Worm (Caenorhabditis elegans) whole organism, young adult: ENCODE results near the gene ugt-48.
A peak's percentile ranks its signal among the peaks of the same experiment; 100 is the strongest.

Experiments used
- B0035.1 ChIP-seq: sonication (generic microtip); optimal IDR thresholded peaks from 2 replicates; lab custom pipeline; 2016; ENCODE audit warnings: missing genetic modification characterization, mild to moderate bottlenecking, missing compliant biosample characterization, missing genotype, missing genetic modification reagents
- C06A6.2 ChIP-seq: fragments of 200-800 bp; sonication (Bioruptor generic); conservative IDR thresholded peaks from 2 replicates; pipeline ENCODE4 v1.3.6; 2022; ENCODE audit warnings: missing genetic modification characterization, missing compliant biosample characterization
- C17E4.6 ChIP-seq: fragments of 200-800 bp; sonication (Bioruptor generic); IDR thresholded peaks from 2 replicates; pipeline ENCODE4 v1.3.6; 2022; ENCODE audit warnings: missing genetic modification reagents, missing genetic modification characterization, missing compliant biosample characterization
- D2030.7 ChIP-seq: fragments of 200-800 bp; sonication (Bioruptor generic); IDR thresholded peaks from 2 replicates; pipeline ENCODE4 v1.3.6; 2022; ENCODE audit warnings: missing genetic modification reagents, missing genetic modification characterization, missing compliant biosample characterization
- F10E7.11 ChIP-seq: sonication (generic microtip); optimal IDR thresholded peaks from 2 replicates; lab custom pipeline; 2017; ENCODE audit warnings: mild to moderate bottlenecking, missing genetic modification characterization, moderate library complexity, missing compliant biosample characterization
- F22D6.2 ChIP-seq: sonication (generic microtip); optimal IDR thresholded peaks from 2 replicates; lab custom pipeline; 2016; ENCODE audit warnings: mild to moderate bottlenecking, missing genetic modification characterization, missing compliant biosample characterization
- F33H1.4 ChIP-seq: fragments of 200-800 bp; sonication (Bioruptor generic); IDR thresholded peaks from 2 replicates; pipeline ENCODE4 v1.3.6; 2022; ENCODE audit warnings: missing genetic modification reagents, missing genetic modification characterization, missing compliant biosample characterization
- F37B4.10 ChIP-seq: fragments of 200-800 bp; sonication (Bioruptor generic); IDR thresholded peaks from 2 replicates; pipeline ENCODE4 v1.3.6; 2022; ENCODE audit warnings: missing genetic modification characterization, missing compliant biosample characterization
- K11D2.4 ChIP-seq: fragments of 200-800 bp; sonication (Bioruptor generic); IDR thresholded peaks from 2 replicates; pipeline ENCODE4 v1.3.6; 2022; ENCODE audit warnings: missing genetic modification reagents, missing genetic modification characterization, missing compliant biosample characterization
- K12H6.12 ChIP-seq: fragments of 200-800 bp; sonication (Bioruptor generic); optimal IDR thresholded peaks from 2 replicates; lab custom pipeline; 2018; ENCODE audit warnings: mild to moderate bottlenecking, missing genetic modification characterization, missing compliant biosample characterization
- T26A5.8 ChIP-seq: sonication (generic microtip); optimal IDR thresholded peaks from 2 replicates; lab custom pipeline; 2016; ENCODE audit warnings: missing genetic modification characterization, missing compliant biosample characterization
- Y53G8AR.9 ChIP-seq: fragments of 200-800 bp; sonication (Bioruptor generic); conservative IDR thresholded peaks from 2 replicates; pipeline ENCODE4 v1.3.6; 2022; ENCODE audit warnings: missing genetic modification reagents, missing genetic modification characterization, missing compliant biosample characterization
- akir-1 ChIP-seq: fragments of 200-800 bp; sonication (Bioruptor generic); optimal IDR thresholded peaks from 2 replicates; lab custom pipeline; 2018; ENCODE audit warnings: mild to moderate bottlenecking, missing genetic modification characterization, moderate library complexity, missing compliant biosample characterization
- aptf-3 ChIP-seq: fragments of 200-800 bp; sonication (Bioruptor generic); IDR thresholded peaks from 2 replicates; pipeline ENCODE4 v1.3.6; 2022; ENCODE audit warnings: missing genetic modification characterization, missing compliant biosample characterization
- atf-7 ChIP-seq: sonication (generic microtip); optimal IDR thresholded peaks from 2 replicates; lab custom pipeline; 2017; ENCODE audit warnings: mild to moderate bottlenecking, missing genetic modification characterization, missing compliant biosample characterization
- athp-1 ChIP-seq: sonication (generic microtip); optimal IDR thresholded peaks from 2 replicates; lab custom pipeline; 2017; ENCODE audit warnings: mild to moderate bottlenecking, missing genetic modification characterization, missing compliant biosample characterization
- attf-3 ChIP-seq: fragments of 200-800 bp; sonication (Bioruptor generic); conservative IDR thresholded peaks from 2 replicates; pipeline ENCODE4 v1.3.6; 2022; ENCODE audit warnings: missing genetic modification reagents, missing genetic modification characterization, missing compliant biosample characterization
- bed-2 ChIP-seq: fragments of 200-800 bp; sonication (Bioruptor generic); IDR thresholded peaks from 2 replicates; pipeline ENCODE4 v1.3.6; 2022; ENCODE audit warnings: missing genetic modification reagents, missing genetic modification characterization, missing compliant biosample characterization
- cebp-2 ChIP-seq: fragments of 200-800 bp; sonication (Bioruptor generic); IDR thresholded peaks from 2 replicates; pipeline ENCODE4 v1.3.6; 2022; ENCODE audit warnings: missing genetic modification characterization, missing compliant biosample characterization
- ceh-100 ChIP-seq: fragments of 200-800 bp; sonication (Bioruptor generic); IDR thresholded peaks from 2 replicates; pipeline ENCODE4 v1.3.6; 2022; ENCODE audit warnings: missing genetic modification reagents, missing genetic modification characterization, missing compliant biosample characterization
- ceh-40 ChIP-seq: fragments of 200-800 bp; sonication (Bioruptor generic); IDR thresholded peaks from 2 replicates; pipeline ENCODE4 v1.3.6; 2022; ENCODE audit warnings: missing genetic modification characterization, missing compliant biosample characterization
- ceh-58 ChIP-seq: fragments of 200-800 bp; sonication (Bioruptor generic); IDR thresholded peaks from 2 replicates; pipeline ENCODE4 v1.3.6; 2022; ENCODE audit warnings: missing genetic modification characterization, missing compliant biosample characterization
- die-1 ChIP-seq: sonication (generic microtip); optimal IDR thresholded peaks from 2 replicates; lab custom pipeline; 2016; ENCODE audit warnings: missing genotype, mild to moderate bottlenecking, missing genetic modification characterization, missing compliant biosample characterization
- dox-1 ChIP-seq: fragments of 200-800 bp; sonication (Bioruptor generic); IDR thresholded peaks from 2 replicates; pipeline ENCODE4 v1.3.6; 2022; ENCODE audit warnings: missing genetic modification reagents, missing genetic modification characterization, missing compliant biosample characterization
- dpl-1 ChIP-seq: fragments of 150-350 bp; optimal IDR thresholded peaks from 2 replicates; lab custom pipeline; 2014; ENCODE audit warnings: missing biosample characterization, missing genetic modification reagents, missing genetic modification characterization
- egrh-3 ChIP-seq: fragments of 200-800 bp; sonication (Bioruptor generic); IDR thresholded peaks from 2 replicates; pipeline ENCODE4 v1.3.6; 2022; ENCODE audit warnings: missing genetic modification reagents, missing genetic modification characterization, missing compliant biosample characterization
- ets-4 ChIP-seq: fragments of 200-800 bp; sonication (Bioruptor generic); optimal IDR thresholded peaks from 2 replicates; lab custom pipeline; 2018; ENCODE audit warnings: mild to moderate bottlenecking, missing genetic modification characterization, missing compliant biosample characterization
- hlh-12 ChIP-seq: sonication (generic microtip); optimal IDR thresholded peaks from 2 replicates; lab custom pipeline; 2016; ENCODE audit warnings: missing genetic modification characterization, missing compliant biosample characterization
- hlh-26 ChIP-seq: fragments of 200-800 bp; sonication (Bioruptor generic); conservative IDR thresholded peaks from 2 replicates; pipeline ENCODE4 v1.3.6; 2022; ENCODE audit warnings: missing genetic modification reagents, missing genetic modification characterization, missing compliant biosample characterization
- hrde-1 ChIP-seq: sonication (generic microtip); optimal IDR thresholded peaks from 2 replicates; lab custom pipeline; 2016; ENCODE audit warnings: missing genetic modification characterization, mild to moderate bottlenecking, missing compliant biosample characterization, moderate library complexity, missing genotype, missing genetic modification reagents, borderline replicate concordance
- lag-1 ChIP-seq: fragments of 200-800 bp; sonication (Bioruptor generic); IDR thresholded peaks from 2 replicates; pipeline ENCODE4 v1.3.6; 2022; ENCODE audit warnings: missing genetic modification reagents, missing genetic modification characterization, missing compliant biosample characterization
- let-526 ChIP-seq: fragments of 200-800 bp; sonication (Bioruptor generic); IDR thresholded peaks from 2 replicates; pipeline ENCODE4 v1.3.6; 2022; ENCODE audit warnings: missing genetic modification reagents, missing genetic modification characterization, missing compliant biosample characterization
- lin-40 ChIP-seq: sonication (generic microtip); optimal IDR thresholded peaks from 2 replicates; lab custom pipeline; 2016; ENCODE audit warnings: missing genetic modification characterization, mild to moderate bottlenecking, missing compliant biosample characterization, missing genotype, missing genetic modification reagents
- madf-6 ChIP-seq: fragments of 200-800 bp; sonication (Bioruptor generic); IDR thresholded peaks from 2 replicates; pipeline ENCODE4 v1.3.6; 2022; ENCODE audit warnings: missing genetic modification reagents, missing genetic modification characterization, missing compliant biosample characterization
- mcd-1 ChIP-seq: fragments of 200-800 bp; sonication (Bioruptor generic); IDR thresholded peaks from 2 replicates; pipeline ENCODE4 v1.3.6; 2022; ENCODE audit warnings: missing genetic modification reagents, missing genetic modification characterization, missing compliant biosample characterization
- mel-28 ChIP-seq: sonication (generic microtip); optimal IDR thresholded peaks from 2 replicates; lab custom pipeline; 2016; ENCODE audit warnings: borderline replicate concordance, mild to moderate bottlenecking, missing genetic modification characterization, missing compliant biosample characterization
- mxl-1 ChIP-seq: sonication (generic microtip); optimal IDR thresholded peaks from 2 replicates; lab custom pipeline; 2016; ENCODE audit warnings: missing genetic modification characterization, missing compliant biosample characterization
- nfya-2 ChIP-seq: fragments of 200-800 bp; sonication (Bioruptor generic); IDR thresholded peaks from 2 replicates; pipeline ENCODE4 v1.3.6; 2022; ENCODE audit warnings: missing genetic modification reagents, missing genetic modification characterization, missing compliant biosample characterization
- nhr-120 ChIP-seq: fragments of 200-800 bp; sonication (Bioruptor generic); IDR thresholded peaks from 2 replicates; pipeline ENCODE4 v1.3.6; 2022; ENCODE audit warnings: missing genetic modification characterization, missing compliant biosample characterization
- nhr-27 ChIP-seq: fragments of 200-800 bp; sonication (Bioruptor generic); optimal IDR thresholded peaks from 2 replicates; lab custom pipeline; 2018; ENCODE audit warnings: mild to moderate bottlenecking, missing genetic modification characterization, moderate library complexity, missing compliant biosample characterization
- rcor-1 ChIP-seq: fragments of 200-800 bp; sonication (Bioruptor generic); IDR thresholded peaks from 2 replicates; pipeline ENCODE4 v1.3.6; 2022; ENCODE audit warnings: missing genetic modification reagents, missing genetic modification characterization, missing compliant biosample characterization
- rec-8 ChIP-seq, 2 experiments: sonication (generic microtip); optimal IDR thresholded peaks; 2 replicates each; lab custom pipeline; 2016; ENCODE audit warnings: mild to moderate bottlenecking in 2 of 2, missing genetic modification characterization in 2 of 2, missing genetic modification reagents in 2 of 2, missing genotype in 2 of 2, missing biosample characterization in 1 of 2, missing compliant biosample characterization in 1 of 2, moderate library complexity in 1 of 2
- sdz-38 ChIP-seq: sonication (generic microtip); optimal IDR thresholded peaks from 2 replicates; lab custom pipeline; 2016; ENCODE audit warnings: missing genotype, missing genetic modification characterization, missing compliant biosample characterization
- tbx-9 ChIP-seq: sonication (generic microtip); optimal IDR thresholded peaks from 2 replicates; lab custom pipeline; 2016; ENCODE audit warnings: borderline replicate concordance, missing genetic modification characterization, inconsistent platforms, missing compliant biosample characterization
- tlf-1 ChIP-seq: fragments of 200-800 bp; sonication (Bioruptor generic); optimal IDR thresholded peaks from 2 replicates; lab custom pipeline; 2018; ENCODE audit warnings: mild to moderate bottlenecking, missing genetic modification characterization, missing compliant biosample characterization
- zfh-2 ChIP-seq: fragments of 200-800 bp; sonication (Bioruptor generic); conservative IDR thresholded peaks from 2 replicates; pipeline ENCODE4 v1.3.6; 2022; ENCODE audit warnings: missing genetic modification reagents, missing genetic modification characterization, missing compliant biosample characterization
- ztf-18 ChIP-seq: sonication (generic microtip); optimal IDR thresholded peaks from 2 replicates; lab custom pipeline; 2016; ENCODE audit warnings: missing genotype, mild to moderate bottlenecking, missing genetic modification characterization, missing compliant biosample characterization
- ztf-28 ChIP-seq: fragments of 200-800 bp; sonication (Bioruptor generic); IDR thresholded peaks from 2 replicates; pipeline ENCODE4 v1.3.6; 2022; ENCODE audit warnings: missing genetic modification reagents, missing genetic modification characterization, missing compliant biosample characterization
- ztf-6 ChIP-seq: fragments of 200-800 bp; sonication (Bioruptor generic); IDR thresholded peaks from 2 replicates; pipeline ENCODE4 v1.3.6; 2022; ENCODE audit warnings: missing genetic modification reagents, missing genetic modification characterization, missing compliant biosample characterization

ugt-48 gene

DNA sequence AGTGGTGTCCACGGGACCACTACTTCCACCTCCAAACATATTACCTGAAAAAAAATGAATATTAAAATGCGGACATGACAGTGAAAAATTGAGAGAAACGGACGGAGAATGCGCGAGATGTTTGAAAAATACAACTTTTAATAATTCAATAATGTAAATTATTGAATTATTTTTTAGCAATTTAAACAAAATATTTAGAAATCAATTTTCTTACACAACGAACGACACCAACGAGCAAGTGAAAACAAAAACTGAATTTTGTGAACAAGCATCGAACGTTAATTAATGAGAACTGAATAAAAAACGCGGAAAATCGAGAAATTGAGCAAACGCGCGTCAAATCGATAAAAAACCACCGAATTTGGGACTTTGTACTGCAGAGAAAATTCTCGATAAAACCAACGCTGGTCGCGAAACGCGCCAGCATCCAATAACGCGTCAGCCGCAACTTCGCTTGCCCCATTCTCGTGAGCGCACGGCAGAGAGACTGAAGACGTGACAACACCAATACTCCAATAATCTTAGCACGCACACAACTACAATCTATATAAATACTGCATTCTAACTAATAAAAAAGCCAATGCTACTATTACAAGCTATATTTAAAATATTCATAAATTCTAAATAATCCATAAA is 42.9 kb downstream of the ugt-48 start, which contains the start of the genes dnj-19 and nhr-47 (continued):
- TF ChIP-seq F37B4.10, result no peak
- peak; percentile 87 for TF ChIP-seq atf-7 (tag; lab: Kevin White, UChicago)
- TF ChIP-seq ztf-6 (GFP tag; lab: Robert Waterston, UW), result peak; percentile 76; the same call in 1 of the 2 replicates
- no peak for TF ChIP-seq die-1 (tag; lab: Kevin White, UChicago)
- TF ChIP-seq tbx-9 (tag; lab: Kevin White, UChicago), result no peak
- no peak for TF ChIP-seq T26A5.8
- no peak for TF ChIP-seq hlh-12 (tag; lab: Kevin White, UChicago)
- peak; percentile 73 for TF ChIP-seq K12H6.12 (tag; lab: Kevin White, UChicago)
- TF ChIP-seq K11D2.4 (GFP tag; lab: Robert Waterston, UW), result peak; percentile 90
- TF ChIP-seq mcd-1 (GFP tag; lab: Robert Waterston, UW), result peak; percentile 94
- TF ChIP-seq dpl-1, result peak; percentile 63
- TF ChIP-seq sdz-38 (tag; lab: Kevin White, UChicago), result no peak
- TF ChIP-seq zfh-2, result no peak; the same call in 1 of the 2 replicates
- no peak for TF ChIP-seq hlh-26 (GFP tag; lab: Robert Waterston, UW)
- TF ChIP-seq ceh-100 (GFP tag; lab: Robert Waterston, UW), result peak; percentile 75
- no peak for TF ChIP-seq ceh-40 (GFP tag; lab: Robert Waterston, UW)
- no peak for TF ChIP-seq ceh-58
- no peak for TF ChIP-seq rec-8 (tag; optimal IDR thresholded peaks at IDR 0.05; lab: Kevin White, UChicago)
- TF ChIP-seq nhr-120 (GFP tag; lab: Robert Waterston, UW), result no peak
- no peak for TF ChIP-seq nfya-2 (GFP tag; lab: Robert Waterston, UW)
- peak; percentile 84 for TF ChIP-seq C06A6.2 (GFP tag; lab: Robert Waterston, UW)
- no peak for TF ChIP-seq cebp-2
- peak; percentile 85 for TF ChIP-seq athp-1 (tag; lab: Kevin White, UChicago)
- TF ChIP-seq Y53G8AR.9 (GFP tag; lab: Robert Waterston, UW), result peak; percentile 96
- no peak for TF ChIP-seq akir-1 (GFP tag; lab: Kevin White, UChicago)
- TF ChIP-seq tlf-1 (GFP tag; lab: Kevin White, UChicago), result peak; percentile 85
- peak; percentile 99 for TF ChIP-seq ztf-18
- peak; percentile 91 for TF ChIP-seq rcor-1 (GFP tag; lab: Robert Waterston, UW)
- TF ChIP-seq attf-3 (GFP tag; lab: Robert Waterston, UW), result peak; percentile 78
- no peak for TF ChIP-seq ets-4 (GFP tag; lab: Kevin White, UChicago)
- TF ChIP-seq mxl-1 (tag; lab: Kevin White, UChicago), result no peak
- TF ChIP-seq D2030.7 (GFP tag; lab: Robert Waterston, UW), result peak; percentile 84
- no peak for TF ChIP-seq bed-2 (GFP tag; lab: Robert Waterston, UW)
- TF ChIP-seq F33H1.4 (GFP tag; lab: Robert Waterston, UW), result peak; percentile 79
- TF ChIP-seq lin-40, result peak; percentile 95
- peak; percentile 30 for TF ChIP-seq nhr-27 (tag; lab: Kevin White, UChicago)
- TF ChIP-seq B0035.1 (tag; lab: Kevin White, UChicago), result peak; percentile 67
- TF ChIP-seq hrde-1 (tag; lab: Kevin White, UChicago), result no peak
- peak; percentile 91 for TF ChIP-seq C17E4.6 (GFP tag; lab: Robert Waterston, UW)
- peak; percentile 62 for TF ChIP-seq F22D6.2 (tag; lab: Kevin White, UChicago)
- 0 out of 2 replicates have a peak, but pooled peaks have one; percentile 21 for TF ChIP-seq let-526
- peak; percentile 95 for TF ChIP-seq dox-1 (GFP tag; lab: Robert Waterston, UW)
- TF ChIP-seq mel-28 (tag; lab: Kevin White, UChicago), result no peak
- TF ChIP-seq F10E7.11, result no peak
- 0 out of 2 replicates have a peak, but pooled peaks have one; percentile 19 for TF ChIP-seq ztf-28
- TF ChIP-seq madf-6, result peak; percentile 89
- TF ChIP-seq aptf-3, result no peak
- no peak for TF ChIP-seq egrh-3 (GFP tag; lab: Robert Waterston, UW)
- TF ChIP-seq lag-1 (GFP tag; lab: Robert Waterston, UW), result no peak
